Fruit fly (Drosophila melanogaster) Kc167 (cell line): ENCODE measurements around the gene CG31792.

Source experiments
- h ChIP-seq: fragments of >200 bp; optimal IDR thresholded peaks from 3 replicates; lab custom pipeline; 2018; ENCODE audit warnings: missing external identifiers
- psq ChIP-seq: fragments of >200 bp; optimal IDR thresholded peaks from 2 replicates; lab custom pipeline; 2017; ENCODE audit warnings: missing external identifiers

- TF ChIP-seq h (lab: Kevin White, UChicago) (no peak), psq (lab: Kevin White, UChicago) (no peak)
These were observed 30.4 kb upstream of the CG31792 start for dm6 chr2L:18966844-18967243.
